Fruit fly (Drosophila melanogaster): ENCODE results near the gene Sry-alpha.

Sry-alpha gene

dm6 chr3R:30046029-30047001, 6.8 kb downstream of the Sry-alpha start, which contains the start of the genes RpL32 and CG7943 (continued):
- no peak for TF ChIP-seq usp (GFP tag; optimal IDR thresholded peaks at IDR 0.05)
- TF ChIP-seq Sp1 (GFP tag; optimal IDR thresholded peaks at IDR 0.05) = peak; percentile 92
- TF ChIP-seq lola (GFP tag; optimal IDR thresholded peaks at IDR 0.05) = no peak

- TF ChIP-seq usp (GFP tag; optimal IDR thresholded peaks at IDR 0.05) (no peak), CrebA (GFP tag; optimal IDR thresholded peaks at IDR 0.05; ENCODE audit: borderline replicate concordance) (no peak), Hr83 (GFP tag; optimal IDR thresholded peaks at IDR 0.05; ENCODE audit: poor library complexity, severe bottlenecking) (no peak), dmrt93B (GFP tag; optimal IDR thresholded peaks at IDR 0.05) (no peak), fru (GFP tag; optimal IDR thresholded peaks at IDR 0.05) (no peak), ey (GFP tag; optimal IDR thresholded peaks at IDR 0.05) (no peak), Dfd (GFP tag; optimal IDR thresholded peaks at IDR 0.05) (no peak), tai (GFP tag; optimal IDR thresholded peaks at IDR 0.05) (no peak), Sp1 (GFP tag; optimal IDR thresholded peaks at IDR 0.05) (no peak), psq (GFP tag; optimal IDR thresholded peaks at IDR 0.05) (no peak), OdsH (GFP tag; optimal IDR thresholded peaks at IDR 0.05) (no peak), brk (GFP tag; optimal IDR thresholded peaks at IDR 0.05) (no peak), rgr (GFP tag; optimal IDR thresholded peaks at IDR 0.05) (no peak), Vsx2 (GFP tag; optimal IDR thresholded peaks at IDR 0.05; ENCODE audit: partially characterized antibody) (no peak), jim (GFP tag; optimal IDR thresholded peaks at IDR 0.05) (no peak), Dif (GFP tag; optimal IDR thresholded peaks at IDR 0.05; ENCODE audit: partially characterized antibody) (no peak), pan (optimal IDR thresholded peaks at IDR 0.05) (no peak), CG32264 (GFP tag; optimal IDR thresholded peaks at IDR 0.05) (no peak), CG9705 (GFP tag; optimal IDR thresholded peaks at IDR 0.05) (no peak)
Observed at dm6 chr3R:30050448-30050847, 10.9 kb downstream of the Sry-alpha start.

dm6 chr3R:30051933-30052332, 12.4 kb downstream of the Sry-alpha start, which contains the start of gene CG15528:
Gene CG15528, minus strand, starts transcription at chr3R:30052112.
- no peak for TF ChIP-seq Jra (GFP tag; optimal IDR thresholded peaks at IDR 0.05)
- no peak for TF ChIP-seq Dfd (GFP tag; optimal IDR thresholded peaks at IDR 0.05)
- no peak for TF ChIP-seq pan (optimal IDR thresholded peaks at IDR 0.05)

- no peak for TF ChIP-seq ey (GFP tag; optimal IDR thresholded peaks at IDR 0.05)
- TF ChIP-seq usp (GFP tag; optimal IDR thresholded peaks at IDR 0.05) = no peak
- TF ChIP-seq Vsx2 (GFP tag; optimal IDR thresholded peaks at IDR 0.05; ENCODE audit: partially characterized antibody) = no peak
- TF ChIP-seq Dif (GFP tag; optimal IDR thresholded peaks at IDR 0.05; ENCODE audit: partially characterized antibody) = peak; percentile 11
- no peak for TF ChIP-seq Hnf4 (GFP tag; optimal IDR thresholded peaks at IDR 0.05)
- no peak for TF ChIP-seq brk (GFP tag; optimal IDR thresholded peaks at IDR 0.05)
- TF ChIP-seq Jra (GFP tag; optimal IDR thresholded peaks at IDR 0.05) = no peak
- no peak for TF ChIP-seq dl (GFP tag; optimal IDR thresholded peaks at IDR 0.05; ENCODE audit: insufficient read depth in 1 of 2, partially characterized antibody in 2 of 2)
- no peak for TF ChIP-seq tai (GFP tag; optimal IDR thresholded peaks at IDR 0.05)
- no peak for TF ChIP-seq pan (optimal IDR thresholded peaks at IDR 0.05)
- TF ChIP-seq h (GFP tag; optimal IDR thresholded peaks at IDR 0.05) = no peak
- no peak for TF ChIP-seq dsf (GFP tag; optimal IDR thresholded peaks at IDR 0.05; ENCODE audit: borderline replicate concordance)
- peak; percentile 29 for TF ChIP-seq Sp1 (GFP tag; optimal IDR thresholded peaks at IDR 0.05)
- no peak for TF ChIP-seq dmrt93B (GFP tag; optimal IDR thresholded peaks at IDR 0.05)
- TF ChIP-seq sage (GFP tag; optimal IDR thresholded peaks at IDR 0.05) = no peak
- TF ChIP-seq CG32264 (GFP tag; optimal IDR thresholded peaks at IDR 0.05) = no peak
- peak; percentile 28 for TF ChIP-seq Myc (optimal IDR thresholded peaks at IDR 0.05)
- TF ChIP-seq Hr83 (GFP tag; optimal IDR thresholded peaks at IDR 0.05; ENCODE audit: poor library complexity, severe bottlenecking) = no peak
- no peak for TF ChIP-seq GATAd (GFP tag; optimal IDR thresholded peaks at IDR 0.05)
- no peak for TF ChIP-seq psq (GFP tag; optimal IDR thresholded peaks at IDR 0.05)
- TF ChIP-seq OdsH (GFP tag; optimal IDR thresholded peaks at IDR 0.05) = no peak
- no peak for TF ChIP-seq Dfd (GFP tag; optimal IDR thresholded peaks at IDR 0.05)
- no peak for TF ChIP-seq jim (GFP tag; optimal IDR thresholded peaks at IDR 0.05)
- TF ChIP-seq HLH106 (tag; optimal IDR thresholded peaks at IDR 0.05) = peak; percentile 11
- no peak for TF ChIP-seq Rel (GFP tag; optimal IDR thresholded peaks at IDR 0.05)
- TF ChIP-seq Rel (tag; optimal IDR thresholded peaks at IDR 0.05) = peak; percentile 26
- no peak for TF ChIP-seq lola (GFP tag; optimal IDR thresholded peaks at IDR 0.05)
- no peak for TF ChIP-seq fru (GFP tag; optimal IDR thresholded peaks at IDR 0.05)
- TF ChIP-seq Hr78 (GFP tag; optimal IDR thresholded peaks at IDR 0.05) = no peak
- no peak for TF ChIP-seq Abd-B (GFP tag; optimal IDR thresholded peaks at IDR 0.05)
- TF ChIP-seq CG9705 (GFP tag; optimal IDR thresholded peaks at IDR 0.05) = no peak
- TF ChIP-seq woc (GFP tag; optimal IDR thresholded peaks at IDR 0.05) = no peak
- no peak for TF ChIP-seq foxo (GFP tag; optimal IDR thresholded peaks at IDR 0.05)
- no peak for TF ChIP-seq N (GFP tag; optimal IDR thresholded peaks at IDR 0.05)
- no peak for TF ChIP-seq br (GFP tag; optimal IDR thresholded peaks at IDR 0.05)
- no peak for TF ChIP-seq CrebA (GFP tag; optimal IDR thresholded peaks at IDR 0.05; ENCODE audit: borderline replicate concordance)
Observed at dm6 chr3R:30052455-30053046, 13.0 kb downstream of the Sry-alpha start, which contains the start of gene Jasper. Gene Jasper, plus strand, starts transcription at chr3R:30052514.

Data from whole organism, wandering third instar larva.